Fruit fly (Drosophila melanogaster): ENCODE results near the gene Hexo2.

Gene Hexo2

DNA sequence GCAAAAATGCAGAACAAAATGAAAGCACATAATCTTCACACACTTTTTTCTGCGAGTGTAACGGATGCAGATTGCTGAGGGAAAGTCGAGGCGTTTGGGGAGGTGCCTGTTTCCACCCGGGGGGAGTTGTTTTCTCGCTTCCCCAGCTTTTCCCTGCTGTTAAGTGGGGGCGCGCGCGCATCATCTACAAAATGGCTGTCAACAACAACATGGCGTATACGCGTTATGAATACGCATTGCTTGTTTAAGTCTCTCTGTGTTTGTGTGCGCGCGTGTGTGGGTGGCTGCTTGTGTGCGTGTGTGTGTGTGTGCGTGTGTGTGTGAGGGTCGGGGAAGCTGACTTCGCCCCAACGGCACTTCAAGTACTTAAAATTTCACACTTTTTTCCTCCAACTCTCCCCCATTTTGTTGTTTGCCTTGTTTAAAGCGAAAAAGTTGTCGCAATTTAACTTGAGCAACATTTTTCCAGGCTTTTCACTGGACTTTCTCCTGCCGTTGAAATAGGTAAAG lies 34.1 kb downstream of the Hexo2 start:
- no peak for TF ChIP-seq CG3032 (tag; optimal IDR thresholded peaks at IDR 0.05)
- TF ChIP-seq cyc (GFP tag; optimal IDR thresholded peaks at IDR 0.05): no peak
- TF ChIP-seq ss (GFP tag; optimal IDR thresholded peaks at IDR 0.05): no peak
- no peak for TF ChIP-seq CG31627 (GFP tag; optimal IDR thresholded peaks at IDR 0.05)
- no peak for TF ChIP-seq pdm3 (GFP tag; optimal IDR thresholded peaks at IDR 0.05)
- no peak for TF ChIP-seq CG6808 (GFP tag; optimal IDR thresholded peaks at IDR 0.05)
- TF ChIP-seq CG8632 (GFP tag; optimal IDR thresholded peaks at IDR 0.05): no peak
- TF ChIP-seq fd59A (GFP tag; optimal IDR thresholded peaks at IDR 0.05): no peak
- no peak for TF ChIP-seq CG7368 (GFP tag; optimal IDR thresholded peaks at IDR 0.05)
- TF ChIP-seq CG11762 (GFP tag; optimal IDR thresholded peaks at IDR 0.05; ENCODE audit: insufficient read depth): no peak
- no peak for TF ChIP-seq Eip75B (GFP tag; optimal IDR thresholded peaks at IDR 0.05)
- no peak for TF ChIP-seq topi (GFP tag; optimal IDR thresholded peaks at IDR 0.05)
- TF ChIP-seq svp (GFP tag): no peak

DNA sequence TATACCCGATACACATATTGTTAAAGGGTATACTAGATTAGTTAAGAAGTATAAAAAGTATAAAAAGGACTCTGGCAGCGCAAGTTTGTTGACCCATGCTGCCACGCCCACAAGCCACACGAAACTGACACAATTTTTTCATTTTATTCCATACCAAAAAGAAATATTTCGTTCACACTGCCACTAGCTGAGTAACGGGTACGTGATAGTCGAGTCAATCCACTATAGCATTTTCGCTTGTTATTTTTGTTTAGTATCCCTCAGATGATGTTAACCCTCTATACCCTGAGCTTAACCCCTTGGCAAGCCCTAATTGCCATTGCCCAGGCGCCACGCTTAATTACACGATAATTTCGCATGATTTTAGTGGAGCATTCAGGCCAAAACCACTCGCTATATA lies 37.5 kb downstream of the Hexo2 start:
- TF ChIP-seq Hr4 (GFP tag; optimal IDR thresholded peaks at IDR 0.05): no peak
- peak; percentile 35 for TF ChIP-seq svp (GFP tag)

DNA sequence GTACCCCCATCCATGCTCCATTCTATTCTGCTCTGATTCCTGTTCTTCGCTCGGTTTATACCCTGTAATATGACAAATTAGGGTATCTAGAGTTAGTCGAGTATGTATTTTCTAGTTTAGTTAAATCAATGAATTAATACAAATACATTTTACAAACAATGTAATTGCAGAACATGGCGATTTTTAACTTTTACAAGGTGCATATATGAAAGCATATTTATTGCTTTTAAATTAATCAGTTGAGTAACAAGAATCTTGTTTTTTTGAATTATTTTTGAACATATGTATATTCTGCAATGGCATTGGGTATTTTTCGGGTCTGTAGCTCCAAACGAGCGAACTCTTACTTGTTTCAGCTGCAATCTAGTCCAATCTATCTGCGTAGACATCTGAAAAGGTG lies 38.2 kb downstream of the Hexo2 start:
- no peak for TF ChIP-seq topi (GFP tag; optimal IDR thresholded peaks at IDR 0.05)
- no peak for TF ChIP-seq CG11294 (GFP tag; IDR thresholded peaks at IDR 0.05)
- TF ChIP-seq CG8632 (GFP tag; optimal IDR thresholded peaks at IDR 0.05): no peak
- TF ChIP-seq CG1621 (tag; optimal IDR thresholded peaks at IDR 0.05): peak; percentile 28
- TF ChIP-seq CG10669 (GFP tag; optimal IDR thresholded peaks at IDR 0.05): peak; percentile 48
- TF ChIP-seq Sox102F (GFP tag; optimal IDR thresholded peaks at IDR 0.05): no peak
- no peak for TF ChIP-seq CG11902 (GFP tag; optimal IDR thresholded peaks at IDR 0.05)
- TF ChIP-seq Eip78C (GFP tag): peak; percentile 80
- TF ChIP-seq salr (GFP tag; optimal IDR thresholded peaks at IDR 0.05): peak in 1 of 2 experiments; percentile 37
- TF ChIP-seq CG9139 (GFP tag; optimal IDR thresholded peaks at IDR 0.05): peak; percentile 18
- TF ChIP-seq Blimp-1 (GFP tag; optimal IDR thresholded peaks at IDR 0.05): no peak
- TF ChIP-seq vri (GFP tag; optimal IDR thresholded peaks at IDR 0.05): no peak
- peak; percentile 55 for TF ChIP-seq CG6808 (GFP tag; optimal IDR thresholded peaks at IDR 0.05)
- peak; percentile 15; the same call in 1 of the 2 replicates for TF ChIP-seq CG15336 (GFP tag; IDR thresholded peaks at IDR 0.05)
- TF ChIP-seq ss (GFP tag; optimal IDR thresholded peaks at IDR 0.05): peak; percentile 48 to 49
- no peak for TF ChIP-seq Gug (GFP tag; IDR thresholded peaks at IDR 0.05)
- peak; percentile 60 for TF ChIP-seq Ets96B (tag; optimal IDR thresholded peaks at IDR 0.05)
- TF ChIP-seq achi (GFP tag; optimal IDR thresholded peaks at IDR 0.05): peak; percentile 28
- no peak for TF ChIP-seq Smox (GFP tag; optimal IDR thresholded peaks at IDR 0.05)
- no peak for TF ChIP-seq CG4318 (GFP tag; optimal IDR thresholded peaks at IDR 0.05)
- TF ChIP-seq Sox14 (GFP tag; optimal IDR thresholded peaks at IDR 0.05): peak; percentile 20
- TF ChIP-seq Lpt (GFP tag; optimal IDR thresholded peaks at IDR 0.05): no peak
- TF ChIP-seq CG6854 (GFP tag; optimal IDR thresholded peaks at IDR 0.05): no peak
- TF ChIP-seq fd59A (GFP tag; optimal IDR thresholded peaks at IDR 0.05): peak; percentile 45
- TF ChIP-seq CG8119 (GFP tag; IDR thresholded peaks at IDR 0.05): no peak; the same call in 2 of the 3 replicates
- TF ChIP-seq spab (GFP tag; optimal IDR thresholded peaks at IDR 0.05): peak; percentile 27
- peak; percentile 7 for TF ChIP-seq OdsH (GFP tag; optimal IDR thresholded peaks at IDR 0.05)
- TF ChIP-seq CG32006 (GFP tag; optimal IDR thresholded peaks at IDR 0.05): peak; percentile 46
- peak; percentile 8 for TF ChIP-seq pdm3 (GFP tag; optimal IDR thresholded peaks at IDR 0.05)
- TF ChIP-seq Eip75B (GFP tag; optimal IDR thresholded peaks at IDR 0.05): peak; percentile 26
- TF ChIP-seq dsx (GFP tag; optimal IDR thresholded peaks at IDR 0.05; ENCODE audit: poor library complexity, severe bottlenecking): peak; percentile 49
- TF ChIP-seq CG10631 (GFP tag; optimal IDR thresholded peaks at IDR 0.05): peak; percentile 37
- TF ChIP-seq CG3919 (GFP tag; optimal IDR thresholded peaks at IDR 0.05): peak; percentile 22
- TF ChIP-seq Hr4 (GFP tag; optimal IDR thresholded peaks at IDR 0.05): no peak
- peak; percentile 57 for TF ChIP-seq CG3032 (tag; optimal IDR thresholded peaks at IDR 0.05)
- peak; percentile 27 for TF ChIP-seq acj6 (GFP tag; optimal IDR thresholded peaks at IDR 0.05)
- no peak for TF ChIP-seq CG8319 (GFP tag; optimal IDR thresholded peaks at IDR 0.05)
